Fruit fly (Drosophila melanogaster) whole organism, wandering third instar larva: ENCODE data around the gene Arf1.

ENCODE experiments used
- Abd-B ChIP-seq: fragments of >200 bp; optimal IDR thresholded peaks from 2 replicates; lab custom pipeline; 2017; ENCODE audit warnings: missing biosample characterization, missing genetic modification characterization
- CG32264 ChIP-seq: fragments of 200-800 bp; sonication (Bioruptor generic); optimal IDR thresholded peaks from 2 replicates; lab custom pipeline; 2016; ENCODE audit warnings: missing biosample characterization, missing genetic modification characterization
- CG9705 ChIP-seq: fragments of 200-800 bp; sonication (Bioruptor generic); optimal IDR thresholded peaks from 2 replicates; lab custom pipeline; 2018; ENCODE audit warnings: missing biosample characterization, mild to moderate bottlenecking, missing genetic modification characterization
- CrebA ChIP-seq: fragments of 200-800 bp; sonication (Bioruptor generic); optimal IDR thresholded peaks from 2 replicates; lab custom pipeline; 2016; ENCODE audit warnings: missing biosample characterization, mild to moderate bottlenecking, missing genetic modification characterization, borderline replicate concordance
- Dfd ChIP-seq: fragments of >200 bp; optimal IDR thresholded peaks from 2 replicates; lab custom pipeline; 2017; ENCODE audit warnings: missing biosample characterization, missing genetic modification characterization
- Dif ChIP-seq: fragments of 200-275, 200-300 bp; sonication (Bioruptor generic); optimal IDR thresholded peaks from 2 replicates; lab custom pipeline; 2018; ENCODE audit warnings: missing biosample characterization, missing genetic modification characterization; ENCODE audit not compliant: partially characterized antibody
- GATAd ChIP-seq: sonication (Bioruptor generic); optimal IDR thresholded peaks from 2 replicates; lab custom pipeline; 2016; ENCODE audit warnings: missing biosample characterization, missing genetic modification characterization
- HLH106 ChIP-seq: fragments of 200-800 bp; optimal IDR thresholded peaks from 3 replicates; lab custom pipeline; 2019; ENCODE audit warnings: missing biosample characterization, mild to moderate bottlenecking, missing genetic modification characterization, moderate library complexity
- Hnf4 ChIP-seq: fragments of 200-800 bp; sonication (Bioruptor generic); optimal IDR thresholded peaks from 2 replicates; lab custom pipeline; 2016; ENCODE audit warnings: missing biosample characterization, mild to moderate bottlenecking, missing genetic modification characterization
- Hr78 ChIP-seq: fragments of >200 bp; optimal IDR thresholded peaks from 2 replicates; lab custom pipeline; 2017; ENCODE audit warnings: missing biosample characterization, missing genetic modification characterization
- Hr83 ChIP-seq: fragments of 200-300 bp; sonication (Bioruptor generic); optimal IDR thresholded peaks from 2 replicates; lab custom pipeline; 2016; ENCODE audit warnings: missing biosample characterization, mild to moderate bottlenecking, missing genetic modification characterization, moderate library complexity; ENCODE audit not compliant: poor library complexity, severe bottlenecking
- Jra ChIP-seq: sonication (Bioruptor generic); optimal IDR thresholded peaks from 2 replicates; lab custom pipeline; 2016; ENCODE audit warnings: missing biosample characterization, missing genetic modification characterization
- Mio ChIP-seq: sonication (Bioruptor generic); optimal IDR thresholded peaks from 2 replicates; lab custom pipeline; 2016; ENCODE audit warnings: missing biosample characterization, missing genetic modification characterization
- Myc ChIP-seq: fragments of >200 bp; optimal IDR thresholded peaks from 2 replicates; lab custom pipeline; 2017
- N ChIP-seq: fragments of >200 bp; optimal IDR thresholded peaks from 2 replicates; lab custom pipeline; 2018; ENCODE audit warnings: missing biosample characterization, missing external identifiers, missing genetic modification characterization
- OdsH ChIP-seq: fragments of 200-800 bp; sonication (Bioruptor generic); optimal IDR thresholded peaks from 2 replicates; lab custom pipeline; 2016; ENCODE audit warnings: missing biosample characterization, mild to moderate bottlenecking, missing genetic modification characterization
- Rel ChIP-seq, 2 experiments: fragments of 200-800 bp; sonication (Bioruptor generic) in 1 of 2; optimal IDR thresholded peaks; 2 replicates in 1 of 2; 3 replicates in 1 of 2; lab custom pipeline; 2016 to 2019; ENCODE audit warnings: mild to moderate bottlenecking in 2 of 2, missing biosample characterization in 2 of 2, missing genetic modification characterization in 2 of 2, moderate library complexity in 1 of 2
- Sp1 ChIP-seq: fragments of 200-800 bp; sonication (Bioruptor generic); optimal IDR thresholded peaks from 3 replicates; lab custom pipeline; 2019; ENCODE audit warnings: missing biosample characterization, mild to moderate bottlenecking, missing genetic modification characterization, moderate library complexity
- Vsx2 ChIP-seq: fragments of 200-300, 225-300 bp; sonication (Bioruptor generic); optimal IDR thresholded peaks from 2 replicates; lab custom pipeline; 2018; ENCODE audit warnings: missing biosample characterization, missing genetic modification characterization; ENCODE audit not compliant: partially characterized antibody
- br ChIP-seq: fragments of 200-800 bp; sonication (Bioruptor generic); optimal IDR thresholded peaks from 2 replicates; lab custom pipeline; 2016; ENCODE audit warnings: missing biosample characterization, missing genetic modification characterization
- brk ChIP-seq: fragments of 200-800 bp; sonication (Bioruptor generic); optimal IDR thresholded peaks from 2 replicates; lab custom pipeline; 2016; ENCODE audit warnings: missing biosample characterization, mild to moderate bottlenecking, missing genetic modification characterization
- dl ChIP-seq, 2 experiments: fragments of 175-275, 200-275 bp in 1 of 2; fragments of 200-275 bp in 1 of 2; sonication (Bioruptor generic); optimal IDR thresholded peaks; lab custom pipeline; 2018; ENCODE audit warnings: mild to moderate bottlenecking in 2 of 2, missing biosample characterization in 2 of 2, missing genetic modification characterization in 2 of 2, moderate library complexity in 2 of 2; ENCODE audit not compliant: partially characterized antibody in 2 of 2, insufficient read depth in 1 of 2
- dmrt93B ChIP-seq: fragments of 200-800 bp; sonication (Bioruptor generic); optimal IDR thresholded peaks from 2 replicates; lab custom pipeline; 2018; ENCODE audit warnings: missing biosample characterization, mild to moderate bottlenecking, missing genetic modification characterization
- dsf ChIP-seq: sonication (Bioruptor generic); optimal IDR thresholded peaks from 2 replicates; lab custom pipeline; 2016; ENCODE audit warnings: missing biosample characterization, missing genetic modification characterization, borderline replicate concordance
- ey ChIP-seq: fragments of 200-800 bp; sonication (Bioruptor generic); optimal IDR thresholded peaks from 2 replicates; lab custom pipeline; 2016; ENCODE audit warnings: missing biosample characterization, missing genetic modification characterization
- foxo ChIP-seq, 2 experiments: fragments of 200-800 bp; sonication (Bioruptor generic); optimal IDR thresholded peaks; 2 replicates in 1 of 2; 3 replicates in 1 of 2; lab custom pipeline; 2016 to 2017; ENCODE audit warnings: missing biosample characterization in 2 of 2, missing genetic modification characterization in 2 of 2
- fru ChIP-seq: fragments of 200-800 bp; sonication (Bioruptor generic); optimal IDR thresholded peaks from 3 replicates; lab custom pipeline; 2016; ENCODE audit warnings: missing biosample characterization, mild to moderate bottlenecking, missing genetic modification characterization
- h ChIP-seq: fragments of 200-800 bp; sonication (Bioruptor generic); optimal IDR thresholded peaks from 3 replicates; lab custom pipeline; 2016; ENCODE audit warnings: missing biosample characterization, mild to moderate bottlenecking, missing genetic modification characterization
- jim ChIP-seq: fragments of 175-275, 200-325 bp; sonication (Bioruptor generic); optimal IDR thresholded peaks from 2 replicates; lab custom pipeline; 2016; ENCODE audit warnings: missing biosample characterization, mild to moderate bottlenecking, missing genetic modification characterization
- lola ChIP-seq: fragments of >200 bp; optimal IDR thresholded peaks from 2 replicates; lab custom pipeline; 2017; ENCODE audit warnings: missing biosample characterization, missing genetic modification characterization
- pan ChIP-seq: fragments of >200 bp; optimal IDR thresholded peaks from 2 replicates; lab custom pipeline; 2017
- psq ChIP-seq: fragments of 200-800 bp; sonication (Bioruptor generic); optimal IDR thresholded peaks from 3 replicates; lab custom pipeline; 2017; ENCODE audit warnings: missing biosample characterization, mild to moderate bottlenecking, missing genetic modification characterization, moderate library complexity
- rgr ChIP-seq: fragments of 200-800 bp; sonication (Bioruptor generic); optimal IDR thresholded peaks from 3 replicates; lab custom pipeline; 2016; ENCODE audit warnings: missing biosample characterization, mild to moderate bottlenecking, missing genetic modification characterization
- sage ChIP-seq: fragments of 200-800 bp; sonication (Bioruptor generic); optimal IDR thresholded peaks from 2 replicates; lab custom pipeline; 2016; ENCODE audit warnings: missing biosample characterization, mild to moderate bottlenecking, missing genetic modification characterization
- sv ChIP-seq: fragments of 200-800 bp; sonication (Bioruptor generic); optimal IDR thresholded peaks from 3 replicates; lab custom pipeline; 2016; ENCODE audit warnings: missing biosample characterization, missing genetic modification characterization
- tai ChIP-seq: sonication (Bioruptor generic); optimal IDR thresholded peaks from 2 replicates; lab custom pipeline; 2016; ENCODE audit warnings: missing biosample characterization, missing genetic modification characterization
- usp ChIP-seq: fragments of >200 bp; optimal IDR thresholded peaks from 2 replicates; lab custom pipeline; 2017; ENCODE audit warnings: missing biosample characterization, missing genetic modification characterization
- woc ChIP-seq: sonication (Bioruptor generic); optimal IDR thresholded peaks from 2 replicates; lab custom pipeline; 2016; ENCODE audit warnings: missing biosample characterization, mild to moderate bottlenecking, missing genetic modification characterization

The Arf1 gene

dm6 chr3L:22824668-22825192 is 47.3 kb downstream of the Arf1 start (continued):
- no peak for TF ChIP-seq CG9705

dm6 chr3L:22823230-22823629 is 48.8 kb downstream of the Arf1 start:
- TF ChIP-seq rgr (GFP tag; lab: Kevin White, UChicago) (no peak), OdsH (GFP tag; lab: Kevin White, UChicago) (no peak), CrebA (no peak), N (GFP tag; lab: Kevin White, UChicago) (peak; percentile 5), brk (no peak), sage (no peak), jim (GFP tag; lab: Kevin White, UChicago) (peak; percentile 83), sv (GFP tag; lab: Kevin White, UChicago) (no peak), fru (GFP tag; lab: Kevin White, UChicago) (no peak), Dif (GFP tag; lab: Kevin White, UChicago) (peak; percentile 28), br (no peak), Abd-B (no peak), dl (GFP tag; optimal IDR thresholded peaks at IDR 0.05; lab: Kevin White, UChicago; ENCODE audit: insufficient read depth in 1 of 2, partially characterized antibody in 2 of 2) (peak in 1 of 2 experiments; percentile 33), tai (GFP tag; lab: Kevin White, UChicago) (no peak), foxo (GFP tag; optimal IDR thresholded peaks at IDR 0.05; lab: Kevin White, UChicago) (peak in 1 of 2 experiments; percentile 48), Vsx2 (GFP tag; lab: Kevin White, UChicago) (peak; percentile 8), Myc (lab: Kevin White, UChicago) (no peak), HLH106 (tag; lab: Kevin White, UChicago) (no peak), psq (peak; percentile 68), Rel (GFP tag; optimal IDR thresholded peaks at IDR 0.05; lab: Kevin White, UChicago) (peak; percentile 32), Rel (tag; optimal IDR thresholded peaks at IDR 0.05; lab: Kevin White, UChicago) (no peak)
- TF ChIP-seq, all 38 proteins: peak for 8

- TF ChIP-seq Jra (GFP tag; lab: Kevin White, UChicago) (peak; percentile 86), dl (GFP tag; optimal IDR thresholded peaks at IDR 0.05; lab: Kevin White, UChicago; ENCODE audit: insufficient read depth in 1 of 2, partially characterized antibody in 2 of 2) (peak; percentile 90 to 96), rgr (GFP tag; lab: Kevin White, UChicago) (peak; percentile 62), jim (GFP tag; lab: Kevin White, UChicago) (peak; percentile 100), Hr78 (GFP tag; lab: Kevin White, UChicago) (no peak), Mio (GFP tag; lab: Kevin White, UChicago) (peak; percentile 19), Rel (GFP tag; optimal IDR thresholded peaks at IDR 0.05; lab: Kevin White, UChicago) (peak; percentile 99), Rel (tag; optimal IDR thresholded peaks at IDR 0.05; lab: Kevin White, UChicago) (peak; percentile 79), dmrt93B (GFP tag; lab: Kevin White, UChicago) (peak; percentile 59), sv (GFP tag; lab: Kevin White, UChicago) (no peak), Sp1 (peak; percentile 99), OdsH (GFP tag; lab: Kevin White, UChicago) (peak; percentile 65), Abd-B (no peak), Dfd (GFP tag; lab: Kevin White, UChicago) (no peak), fru (GFP tag; lab: Kevin White, UChicago) (peak; percentile 57), Myc (lab: Kevin White, UChicago) (no peak), GATAd (GFP tag; lab: Kevin White, UChicago) (no peak), CG32264 (peak; percentile 65), brk (peak; percentile 65), br (peak; percentile 81), Hr83 (GFP tag; lab: Kevin White, UChicago) (peak; percentile 82), woc (no peak), CrebA (peak; percentile 98), tai (GFP tag; lab: Kevin White, UChicago) (no peak), CG9705 (peak; percentile 83), sage (peak; percentile 88), Hnf4 (peak; percentile 87), h (GFP tag; lab: Kevin White, UChicago) (peak; percentile 80), pan (no peak), lola (no peak), N (GFP tag; lab: Kevin White, UChicago) (no peak), psq (peak; percentile 39), ey (no peak), Dif (GFP tag; lab: Kevin White, UChicago) (peak; percentile 98), dsf (GFP tag; lab: Kevin White, UChicago) (no peak), Vsx2 (GFP tag; lab: Kevin White, UChicago) (peak; percentile 89), HLH106 (tag; lab: Kevin White, UChicago) (peak; percentile 60), usp (GFP tag; lab: Kevin White, UChicago) (no peak), foxo (GFP tag; optimal IDR thresholded peaks at IDR 0.05; lab: Kevin White, UChicago) (peak; percentile 21 to 94)
These were observed 49.4 kb downstream of the Arf1 start for dm6 chr3L:22822544-22823175.
